Fruit fly (Drosophila melanogaster): ENCODE data around the gene CG43153.

CG43153 gene

DNA sequence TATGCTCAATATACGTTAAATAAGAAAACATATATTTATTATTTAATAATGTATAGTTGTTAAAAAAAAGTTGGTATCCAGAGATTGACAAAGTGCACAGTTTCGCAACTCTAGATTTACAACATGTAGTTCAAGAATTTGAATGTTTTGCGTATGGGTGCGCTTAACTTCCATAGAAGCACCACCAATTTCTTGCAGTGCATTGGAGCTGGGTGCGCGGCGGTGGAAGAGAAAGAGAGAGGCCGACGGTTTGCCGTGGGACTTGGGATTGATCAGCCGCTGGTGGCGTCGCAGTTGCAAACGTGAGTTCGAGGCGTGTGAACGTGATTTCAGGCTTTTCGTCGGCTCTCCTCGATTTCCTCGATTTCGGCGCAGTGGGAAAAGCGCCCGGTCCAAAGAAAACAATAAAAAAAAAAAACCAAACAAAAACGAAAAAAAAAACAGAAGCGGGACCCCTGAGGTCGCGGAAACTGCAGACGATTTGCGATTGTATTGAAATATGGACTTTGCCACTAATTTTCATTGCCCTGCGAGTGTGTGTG, 21.1 kb downstream of the CG43153 start, which contains the start of gene spz4 (continued):
- TF ChIP-seq CG11723 (GFP tag; optimal IDR thresholded peaks at IDR 0.05) (no peak), ranshi (GFP tag; IDR thresholded peaks at IDR 0.05) (no peak), onecut (GFP tag; IDR thresholded peaks at IDR 0.05) (no peak), lmd (GFP tag; IDR thresholded peaks at IDR 0.05) (no peak), Hr3 (GFP tag; optimal IDR thresholded peaks at IDR 0.05) (no peak), H15 (GFP tag; IDR thresholded peaks at IDR 0.05) (0 out of 3 replicates have a peak, but pooled peaks have one; percentile 16), wek (GFP tag; optimal IDR thresholded peaks at IDR 0.05) (no peak), CG10654 (GFP tag; optimal IDR thresholded peaks at IDR 0.05) (no peak), bsh (GFP tag; optimal IDR thresholded peaks at IDR 0.05) (no peak), chif (GFP tag; optimal IDR thresholded peaks at IDR 0.05) (no peak), psq (GFP tag; optimal IDR thresholded peaks at IDR 0.05) (no peak), gro (GFP tag; optimal IDR thresholded peaks at IDR 0.05) (no peak), CG33213 (GFP tag; optimal IDR thresholded peaks at IDR 0.05) (no peak), slbo (GFP tag; IDR thresholded peaks at IDR 0.05) (peak; percentile 30; the same call in 1 of the 2 replicates), pita (GFP tag; optimal IDR thresholded peaks at IDR 0.05) (no peak), CG1603 (tag; optimal IDR thresholded peaks at IDR 0.05) (no peak), Ets65A (GFP tag) (no peak), Scr (GFP tag; IDR thresholded peaks at IDR 0.05; ENCODE audit: partially characterized antibody) (no peak), Hand (GFP tag; optimal IDR thresholded peaks at IDR 0.05) (no peak), yki (optimal IDR thresholded peaks at IDR 0.05) (no peak), Atf-2 (GFP tag; optimal IDR thresholded peaks at IDR 0.05) (no peak), Ssrp (tag; optimal IDR thresholded peaks at IDR 0.05) (peak; percentile 12), wor (GFP tag; IDR thresholded peaks at IDR 0.05) (no peak), CG34376 (GFP tag; optimal IDR thresholded peaks at IDR 0.05) (no peak), CG18262 (tag; optimal IDR thresholded peaks at IDR 0.05) (peak; percentile 18), CG32532 (GFP tag; IDR thresholded peaks at IDR 0.05) (no peak), corto (GFP tag; optimal IDR thresholded peaks at IDR 0.05) (no peak), CG2120 (GFP tag; optimal IDR thresholded peaks at IDR 0.05) (no peak), zen (tag; optimal IDR thresholded peaks at IDR 0.05) (no peak), hbn (GFP tag; IDR thresholded peaks at IDR 0.05; ENCODE audit: partially characterized antibody) (no peak), Xrp1 (GFP tag; IDR thresholded peaks at IDR 0.05) (no peak), CG30020 (tag; optimal IDR thresholded peaks at IDR 0.05) (no peak), CG2875 (GFP tag; optimal IDR thresholded peaks at IDR 0.05) (no peak), CG2199 (GFP tag; IDR thresholded peaks at IDR 0.05) (no peak), ro (GFP tag; IDR thresholded peaks at IDR 0.05) (peak; percentile 22; the same call in 1 of the 2 replicates), mld (GFP tag; IDR thresholded peaks at IDR 0.05; ENCODE audit: partially characterized antibody) (no peak), Dbx (GFP tag; IDR thresholded peaks at IDR 0.05) (no peak), pan (optimal IDR thresholded peaks at IDR 0.05) (no peak), pan (GFP tag; optimal IDR thresholded peaks at IDR 0.05 in 1 of 2, IDR thresholded peaks at IDR 0.05 in 1 of 2) (peak in 1 of 2 experiments; percentile 16), CG31365 (tag; optimal IDR thresholded peaks at IDR 0.05) (no peak), Hey (tag; optimal IDR thresholded peaks at IDR 0.05) (no peak), Dek (tag; optimal IDR thresholded peaks at IDR 0.05) (no peak), sug (tag; optimal IDR thresholded peaks at IDR 0.05) (no peak), sqz (GFP tag; optimal IDR thresholded peaks at IDR 0.05) (peak; percentile 39), CG4617 (GFP tag; optimal IDR thresholded peaks at IDR 0.05; ENCODE audit: borderline replicate concordance) (no peak), Dp (GFP tag; optimal IDR thresholded peaks at IDR 0.05) (no peak), fd102C (GFP tag; optimal IDR thresholded peaks at IDR 0.05) (no peak), Side (GFP tag; optimal IDR thresholded peaks at IDR 0.05) (no peak), CG13123 (GFP tag; optimal IDR thresholded peaks at IDR 0.05) (no peak), sens-2 (GFP tag; IDR thresholded peaks at IDR 0.05) (0 out of 2 replicates have a peak, but pooled peaks have one; percentile 28), CG8924 (tag; optimal IDR thresholded peaks at IDR 0.05) (no peak)
